Fruit fly (Drosophila melanogaster) whole organism, prepupa: ENCODE data around the gene CG31538.

Experiments
- Blimp-1 ChIP-seq: fragments of 200-800 bp; sonication (Bioruptor generic); optimal IDR thresholded peaks from 3 replicates; lab custom pipeline; 2017; ENCODE audit warnings: missing biosample characterization, missing genetic modification characterization, mild to moderate bottlenecking, moderate library complexity, missing genetic modification reagents
- CG15336 ChIP-seq: fragments of 200-800 bp; sonication (Bioruptor generic); IDR thresholded peaks from 2 replicates; pipeline ENCODE4 v1.3.6; 2022; ENCODE audit warnings: missing biosample characterization, missing genetic modification characterization
- CG1621 ChIP-seq: fragments of 200-800 bp; sonication (Bioruptor generic); optimal IDR thresholded peaks from 3 replicates; lab custom pipeline; 2018; ENCODE audit warnings: missing biosample characterization, mild to moderate bottlenecking, missing genetic modification characterization
- CG16779 ChIP-seq: fragments of 200-800 bp; sonication (Bioruptor generic); optimal IDR thresholded peaks from 3 replicates; lab custom pipeline; 2017; ENCODE audit warnings: missing biosample characterization, mild to moderate bottlenecking, missing genetic modification characterization
- CG3032 ChIP-seq: fragments of 200-800 bp; optimal IDR thresholded peaks from 2 replicates; lab custom pipeline; 2019; ENCODE audit warnings: missing biosample characterization, mild to moderate bottlenecking, missing genetic modification characterization, moderate library complexity
- CG31627 ChIP-seq: fragments of 200-800 bp; sonication (Bioruptor generic); optimal IDR thresholded peaks from 3 replicates; lab custom pipeline; 2016; ENCODE audit warnings: missing biosample characterization, missing genetic modification characterization
- CG32006 ChIP-seq: fragments of 200-800 bp; sonication (Bioruptor generic); optimal IDR thresholded peaks from 3 replicates; lab custom pipeline; 2017; ENCODE audit warnings: missing biosample characterization, mild to moderate bottlenecking, missing genetic modification characterization
- CG34406 ChIP-seq: fragments of 200-800 bp; sonication (Bioruptor generic); optimal IDR thresholded peaks from 3 replicates; lab custom pipeline; 2016; ENCODE audit warnings: missing biosample characterization, missing genetic modification characterization
- CG3919 ChIP-seq: fragments of 200-800 bp; sonication (Bioruptor generic); optimal IDR thresholded peaks from 3 replicates; lab custom pipeline; 2016; ENCODE audit warnings: missing biosample characterization, missing genetic modification characterization
- CG6163 ChIP-seq: fragments of 200-800 bp; sonication (Bioruptor generic); IDR thresholded peaks from 3 replicates; pipeline ENCODE4 v1.3.6; 2022; ENCODE audit warnings: missing biosample characterization, missing genetic modification characterization
- CG6276 ChIP-seq: fragments of 200-800 bp; sonication (Bioruptor generic); optimal IDR thresholded peaks from 2 replicates; lab custom pipeline; 2017; ENCODE audit warnings: missing biosample characterization, mild to moderate bottlenecking, missing genetic modification characterization
- CG6792 ChIP-seq: fragments of 200-800 bp; sonication (Bioruptor generic); optimal IDR thresholded peaks from 3 replicates; lab custom pipeline; 2016; ENCODE audit warnings: missing biosample characterization, missing genetic modification characterization
- CG6808 ChIP-seq: fragments of 200-800 bp; sonication (Bioruptor generic); optimal IDR thresholded peaks from 3 replicates; lab custom pipeline; 2017; ENCODE audit warnings: missing biosample characterization, missing genetic modification characterization, mild to moderate bottlenecking, moderate library complexity, missing genetic modification reagents
- CG6854 ChIP-seq: fragments of 200-800 bp; sonication (Bioruptor generic); optimal IDR thresholded peaks from 2 replicates; lab custom pipeline; 2017; ENCODE audit warnings: missing biosample characterization, mild to moderate bottlenecking, missing genetic modification characterization
- CG8119 ChIP-seq: fragments of 200-800 bp; sonication (Bioruptor generic); IDR thresholded peaks from 3 replicates; pipeline ENCODE4 v1.3.6; 2022; ENCODE audit warnings: missing biosample characterization, missing genetic modification characterization
- CG8319 ChIP-seq: fragments of 200-800 bp; sonication (Bioruptor generic); optimal IDR thresholded peaks from 3 replicates; lab custom pipeline; 2016; ENCODE audit warnings: missing biosample characterization, missing genetic modification characterization
- CG8632 ChIP-seq: fragments of 200-800 bp; sonication (Bioruptor generic); optimal IDR thresholded peaks from 3 replicates; lab custom pipeline; 2016; ENCODE audit warnings: missing biosample characterization, missing genetic modification characterization
- CG9139 ChIP-seq: fragments of 200-800 bp; sonication (Bioruptor generic); optimal IDR thresholded peaks from 3 replicates; lab custom pipeline; 2017; ENCODE audit warnings: missing biosample characterization, mild to moderate bottlenecking, missing genetic modification characterization
- Eip78C ChIP-seq: fragments of 200-800 bp; sonication (Bioruptor generic); peaks from one replicate; lab custom pipeline; 2016; ENCODE audit warnings: missing biosample characterization, missing genetic modification characterization
- Eip93F ChIP-seq: fragments of 200-800 bp; sonication (Bioruptor generic); optimal IDR thresholded peaks from 2 replicates; lab custom pipeline; 2016; ENCODE audit warnings: missing biosample characterization, mild to moderate bottlenecking, missing genetic modification characterization
- Ets96B ChIP-seq: fragments of 200-800 bp; optimal IDR thresholded peaks from 2 replicates; lab custom pipeline; 2019; ENCODE audit warnings: missing biosample characterization, mild to moderate bottlenecking, missing genetic modification characterization, moderate library complexity
- Gug ChIP-seq: fragments of 200-800 bp; sonication (Bioruptor generic); IDR thresholded peaks from 2 replicates; pipeline ENCODE4 v1.3.6; 2022; ENCODE audit warnings: missing biosample characterization, missing genetic modification characterization
- Hr38 ChIP-seq: sonication (Bioruptor generic); optimal IDR thresholded peaks from 2 replicates; lab custom pipeline; 2016; ENCODE audit warnings: missing biosample characterization, missing genetic modification characterization
- Lpt ChIP-seq: fragments of 200-800 bp; sonication (Bioruptor generic); optimal IDR thresholded peaks from 3 replicates; lab custom pipeline; 2016; ENCODE audit warnings: missing biosample characterization, missing genetic modification characterization
- Met ChIP-seq: fragments of 200-800 bp; sonication (Bioruptor generic); optimal IDR thresholded peaks from 3 replicates; lab custom pipeline; 2016; ENCODE audit warnings: missing biosample characterization, missing genetic modification characterization
- OdsH ChIP-seq: fragments of 200-800 bp; sonication (Bioruptor generic); optimal IDR thresholded peaks from 3 replicates; lab custom pipeline; 2016; ENCODE audit warnings: missing biosample characterization, missing genetic modification characterization
- Smox ChIP-seq: fragments of 200-800 bp; sonication (Bioruptor generic); optimal IDR thresholded peaks from 3 replicates; lab custom pipeline; 2016; ENCODE audit warnings: missing biosample characterization, missing genetic modification characterization
- Sox102F ChIP-seq: fragments of 200-800 bp; sonication (Bioruptor generic); optimal IDR thresholded peaks from 2 replicates; lab custom pipeline; 2016; ENCODE audit warnings: missing biosample characterization, mild to moderate bottlenecking, missing genetic modification characterization
- Sox14 ChIP-seq: fragments of 200-800 bp; sonication (Bioruptor generic); optimal IDR thresholded peaks from 3 replicates; lab custom pipeline; 2016; ENCODE audit warnings: missing biosample characterization, missing genetic modification characterization
- dac ChIP-seq: fragments of 200-800 bp; sonication (Bioruptor generic); optimal IDR thresholded peaks from 2 replicates; lab custom pipeline; 2017; ENCODE audit warnings: missing biosample characterization, mild to moderate bottlenecking, missing genetic modification characterization
- esn ChIP-seq: fragments of 200-800 bp; sonication (Bioruptor generic); optimal IDR thresholded peaks from 2 replicates; lab custom pipeline; 2016; ENCODE audit warnings: missing biosample characterization, mild to moderate bottlenecking, missing genetic modification characterization, moderate library complexity
- fd59A ChIP-seq: fragments of 200-800 bp; sonication (Bioruptor generic); optimal IDR thresholded peaks from 2 replicates; lab custom pipeline; 2017; ENCODE audit warnings: missing biosample characterization, mild to moderate bottlenecking, missing genetic modification characterization, missing genetic modification reagents
- fkh ChIP-seq: fragments of 200-800 bp; sonication (Bioruptor generic); optimal IDR thresholded peaks from 3 replicates; lab custom pipeline; 2017; ENCODE audit warnings: missing biosample characterization, mild to moderate bottlenecking, missing genetic modification characterization, moderate library complexity
- lz ChIP-seq: fragments of 200-800 bp; sonication (Bioruptor generic); optimal IDR thresholded peaks from 3 replicates; lab custom pipeline; 2016; ENCODE audit warnings: missing biosample characterization, missing genetic modification characterization
- net ChIP-seq: fragments of 200-800 bp; sonication (Bioruptor generic); optimal IDR thresholded peaks from 3 replicates; lab custom pipeline; 2016; ENCODE audit warnings: missing biosample characterization, missing genetic modification characterization
- salr ChIP-seq, 2 experiments: fragments of 200-800 bp; sonication (Bioruptor generic); optimal IDR thresholded peaks; 3 replicates each; lab custom pipeline; 2016 to 2018; ENCODE audit warnings: missing biosample characterization in 2 of 2, missing genetic modification characterization in 2 of 2, mild to moderate bottlenecking in 1 of 2
- spab ChIP-seq: fragments of 200-800 bp; sonication (Bioruptor generic); optimal IDR thresholded peaks from 2 replicates; lab custom pipeline; 2017; ENCODE audit warnings: missing biosample characterization, mild to moderate bottlenecking, missing genetic modification characterization, missing genetic modification reagents
- ss ChIP-seq, 2 experiments: fragments of 200-800 bp; sonication (Bioruptor generic); optimal IDR thresholded peaks; 2 replicates in 1 of 2; 3 replicates in 1 of 2; lab custom pipeline; 2017 to 2018; ENCODE audit warnings: mild to moderate bottlenecking in 2 of 2, missing biosample characterization in 2 of 2, missing genetic modification characterization in 2 of 2, moderate library complexity in 1 of 2
- svp ChIP-seq: fragments of 200-800 bp; sonication (Bioruptor generic); peaks from one replicate; lab custom pipeline; 2016; ENCODE audit warnings: missing biosample characterization, missing genetic modification characterization
- topi ChIP-seq: fragments of 200-800 bp; sonication (Bioruptor generic); optimal IDR thresholded peaks from 3 replicates; lab custom pipeline; 2016; ENCODE audit warnings: missing biosample characterization, missing genetic modification characterization
- vri ChIP-seq: fragments of 200-800 bp; sonication (Bioruptor generic); optimal IDR thresholded peaks from 3 replicates; lab custom pipeline; 2016; ENCODE audit warnings: missing biosample characterization, mild to moderate bottlenecking, missing genetic modification characterization

CG31538 gene

dm6 chr3R:5302939-5303777, 25.5 kb upstream of the CG31538 start:
- no peak for TF ChIP-seq CG32006 (GFP tag; lab: Kevin White, UChicago)
- peak; percentile 10 for TF ChIP-seq CG3919 (GFP tag; lab: Kevin White, UChicago)
- TF ChIP-seq Gug, result no peak
- TF ChIP-seq vri (GFP tag; lab: Kevin White, UChicago), result peak; percentile 76
- TF ChIP-seq Sox14, result peak; percentile 10
- TF ChIP-seq CG15336, result no peak
- no peak for TF ChIP-seq CG8119
- TF ChIP-seq CG8319 (GFP tag; lab: Kevin White, UChicago), result no peak
- TF ChIP-seq svp (GFP tag; lab: Kevin White, UChicago), result peak; percentile 98
- no peak for TF ChIP-seq lz
- no peak for TF ChIP-seq fd59A (GFP tag; lab: Kevin White, UChicago)
- no peak for TF ChIP-seq net
- TF ChIP-seq CG1621 (tag; lab: Kevin White, UChicago), result no peak
- TF ChIP-seq CG31627 (GFP tag; lab: Kevin White, UChicago), result no peak
- no peak for TF ChIP-seq spab (GFP tag; lab: Kevin White, UChicago)
- TF ChIP-seq Eip78C (GFP tag; lab: Kevin White, UChicago), result peak; percentile 34
- TF ChIP-seq salr (GFP tag; optimal IDR thresholded peaks at IDR 0.05; lab: Kevin White, UChicago), result no peak
- TF ChIP-seq Ets96B (tag; lab: Kevin White, UChicago), result no peak
- TF ChIP-seq Smox (GFP tag; lab: Kevin White, UChicago), result no peak
- no peak for TF ChIP-seq topi (GFP tag; lab: Kevin White, UChicago)
- TF ChIP-seq CG34406, result no peak
- peak; percentile 11 for TF ChIP-seq esn (GFP tag; lab: Kevin White, UChicago)
- TF ChIP-seq Sox102F (GFP tag; lab: Kevin White, UChicago), result peak; percentile 22
- peak; percentile 81 for TF ChIP-seq fkh (GFP tag; lab: Kevin White, UChicago)
- no peak for TF ChIP-seq CG6163 (GFP tag; lab: Robert Waterston, UW)
- TF ChIP-seq OdsH, result no peak
- no peak for TF ChIP-seq Hr38 (GFP tag; lab: Kevin White, UChicago)
- peak in 1 of 2 experiments; percentile 31 for TF ChIP-seq ss (GFP tag; optimal IDR thresholded peaks at IDR 0.05; lab: Kevin White, UChicago)
- no peak for TF ChIP-seq CG6276 (GFP tag; lab: Kevin White, UChicago)
- no peak for TF ChIP-seq CG3032 (tag; lab: Kevin White, UChicago)
- TF ChIP-seq CG9139 (GFP tag; lab: Kevin White, UChicago), result peak; percentile 33
- TF ChIP-seq CG8632 (GFP tag; lab: Kevin White, UChicago), result no peak
- no peak for TF ChIP-seq dac (GFP tag; lab: Kevin White, UChicago)
- peak; percentile 1 for TF ChIP-seq CG6808 (GFP tag; lab: Kevin White, UChicago)
- peak; percentile 76 for TF ChIP-seq Eip93F (GFP tag; lab: Kevin White, UChicago)
- no peak for TF ChIP-seq Blimp-1

dm6 chr3R:5301905-5302304, 24.3 kb upstream of the CG31538 start:
- TF ChIP-seq vri (GFP tag; lab: Kevin White, UChicago), result peak; percentile 29
- peak; percentile 16 for TF ChIP-seq Met
- peak; percentile 27 for TF ChIP-seq CG6792 (GFP tag; lab: Kevin White, UChicago)
- no peak for TF ChIP-seq CG15336
- TF ChIP-seq ss (GFP tag; optimal IDR thresholded peaks at IDR 0.05; lab: Kevin White, UChicago), result peak in 1 of 2 experiments; percentile 28
- peak; percentile 17 for TF ChIP-seq CG6854
- no peak for TF ChIP-seq Lpt (GFP tag; lab: Kevin White, UChicago)
- TF ChIP-seq esn (GFP tag; lab: Kevin White, UChicago), result no peak
- peak; percentile 77 for TF ChIP-seq fkh (GFP tag; lab: Kevin White, UChicago)
- peak; percentile 1 for TF ChIP-seq CG8632 (GFP tag; lab: Kevin White, UChicago)
- TF ChIP-seq CG16779 (tag; lab: Kevin White, UChicago), result no peak
